Fruit fly (Drosophila melanogaster) whole organism, embryonic: ENCODE data around the gene Tfb5.

ENCODE experiments used
- Abd-B ChIP-seq: fragments of 200-800 bp; sonication (Bioruptor generic); optimal IDR thresholded peaks from 2 replicates; lab custom pipeline; 2018; ENCODE audit warnings: missing biosample characterization, mild to moderate bottlenecking, missing genetic modification characterization, moderate library complexity
- Atf3 ChIP-seq: fragments of 200-800 bp; sonication (Bioruptor generic); optimal IDR thresholded peaks from 3 replicates; lab custom pipeline; 2016; ENCODE audit warnings: missing biosample characterization, missing genetic modification characterization
- CG11504 ChIP-seq: fragments of 200-800 bp; sonication (Bioruptor generic); optimal IDR thresholded peaks from 3 replicates; lab custom pipeline; 2019; ENCODE audit warnings: missing biosample characterization, mild to moderate bottlenecking, missing genetic modification characterization, moderate library complexity
- CG12299 ChIP-seq: fragments of 200-800 bp; sonication (Bioruptor generic); optimal IDR thresholded peaks from 2 replicates; lab custom pipeline; 2018; ENCODE audit warnings: missing biosample characterization, mild to moderate bottlenecking, missing genetic modification characterization
- CG13424 ChIP-seq: fragments of 200-800 bp; sonication (Bioruptor generic); optimal IDR thresholded peaks from 2 replicates; lab custom pipeline; 2019; ENCODE audit warnings: missing biosample characterization, mild to moderate bottlenecking, missing genetic modification characterization, moderate library complexity
- CG14050 ChIP-seq: fragments of 200-800 bp; sonication (Bioruptor generic); IDR thresholded peaks from 3 replicates; pipeline ENCODE4 v1.3.6; 2022; ENCODE audit warnings: missing biosample characterization, missing genetic modification characterization
- CG15011 ChIP-seq: fragments of 200-800 bp; sonication (Bioruptor generic); optimal IDR thresholded peaks from 3 replicates; lab custom pipeline; 2018; ENCODE audit warnings: missing biosample characterization, mild to moderate bottlenecking, missing genetic modification characterization
- CG1647 ChIP-seq: fragments of 200-800 bp; sonication (Bioruptor generic); optimal IDR thresholded peaks from 3 replicates; lab custom pipeline; 2016; ENCODE audit warnings: missing biosample characterization, missing genetic modification characterization
- CG17361 ChIP-seq: fragments of 200-800 bp; sonication (Bioruptor generic); IDR thresholded peaks from 3 replicates; pipeline ENCODE4 v1.3.6; 2022; ENCODE audit warnings: missing biosample characterization, missing genetic modification characterization
- CG1832 ChIP-seq: fragments of 200-800 bp; sonication (Bioruptor generic); optimal IDR thresholded peaks from 2 replicates; lab custom pipeline; 2017; ENCODE audit warnings: missing biosample characterization, mild to moderate bottlenecking, missing genetic modification characterization, inconsistent platforms
- CG2120 ChIP-seq: fragments of 200-800 bp; sonication (Bioruptor generic); optimal IDR thresholded peaks from 3 replicates; lab custom pipeline; 2016; ENCODE audit warnings: missing biosample characterization, missing genetic modification characterization
- CG2199 ChIP-seq: fragments of 200-800 bp; sonication (Bioruptor generic); IDR thresholded peaks from 3 replicates; pipeline ENCODE4 v1.3.6; 2022; ENCODE audit warnings: missing biosample characterization, missing genetic modification characterization
- CG2678 ChIP-seq: fragments of 200-800 bp; sonication (Bioruptor generic); optimal IDR thresholded peaks from 3 replicates; lab custom pipeline; 2019; ENCODE audit warnings: missing biosample characterization, mild to moderate bottlenecking, missing genetic modification characterization, moderate library complexity
- CG31441 ChIP-seq: fragments of 200-800 bp; sonication (Bioruptor generic); IDR thresholded peaks from 2 replicates; pipeline ENCODE4 v1.3.6; 2022; ENCODE audit warnings: missing biosample characterization, missing genetic modification characterization
- CG32532 ChIP-seq: fragments of 200-800 bp; sonication (Bioruptor generic); IDR thresholded peaks from 2 replicates; pipeline ENCODE4 v1.3.6; 2022; ENCODE audit warnings: missing biosample characterization, missing genetic modification characterization
- CG3281 ChIP-seq: fragments of 200-800 bp; sonication (Bioruptor generic); optimal IDR thresholded peaks from 3 replicates; lab custom pipeline; 2017; ENCODE audit warnings: missing biosample characterization, mild to moderate bottlenecking, missing genetic modification characterization
- CG3847 ChIP-seq: fragments of 200-800 bp; sonication (Bioruptor generic); IDR thresholded peaks from 2 replicates; pipeline ENCODE4 v1.3.6; 2022; ENCODE audit warnings: missing biosample characterization, missing genetic modification characterization
- CG43689 ChIP-seq: fragments of 200-800 bp; sonication (Bioruptor generic); IDR thresholded peaks from 2 replicates; pipeline ENCODE4 v1.3.6; 2022; ENCODE audit warnings: missing biosample characterization, missing genetic modification characterization
- CG4707 ChIP-seq: fragments of 200-800 bp; sonication (Bioruptor generic); optimal IDR thresholded peaks from 2 replicates; lab custom pipeline; 2018; ENCODE audit warnings: missing biosample characterization, mild to moderate bottlenecking, missing genetic modification characterization, moderate library complexity
- CG6683 ChIP-seq: fragments of 200-800 bp; sonication (Bioruptor generic); optimal IDR thresholded peaks from 2 replicates; lab custom pipeline; 2017; ENCODE audit warnings: missing biosample characterization, mild to moderate bottlenecking, missing genetic modification characterization, missing genetic modification reagents
- CG6791 ChIP-seq: fragments of 200-800 bp; sonication (Bioruptor generic); IDR thresholded peaks from 3 replicates; pipeline ENCODE4 v1.3.6; 2022; ENCODE audit warnings: missing biosample characterization, missing genetic modification characterization; ENCODE audit not compliant: partially characterized antibody
- CG9932 ChIP-seq: fragments of 200-800 bp; sonication (Bioruptor generic); IDR thresholded peaks from 2 replicates; pipeline ENCODE4 v1.3.6; 2022; ENCODE audit warnings: missing biosample characterization, missing genetic modification characterization
- D19A ChIP-seq: fragments of 200-800 bp; optimal IDR thresholded peaks from 3 replicates; lab custom pipeline; 2019; ENCODE audit warnings: missing biosample characterization, mild to moderate bottlenecking, missing genetic modification characterization, moderate library complexity
- Dek ChIP-seq: fragments of 200-800 bp; sonication (Bioruptor generic); optimal IDR thresholded peaks from 3 replicates; lab custom pipeline; 2019; ENCODE audit warnings: missing biosample characterization, mild to moderate bottlenecking, missing genetic modification characterization, moderate library complexity
- Dll ChIP-seq: fragments of 200-800 bp; sonication (Bioruptor generic); IDR thresholded peaks from 4 replicates; pipeline ENCODE4 v1.3.6; 2022; ENCODE audit warnings: missing biosample characterization, missing genetic modification characterization; ENCODE audit not compliant: partially characterized antibody
- E2f2 ChIP-seq: fragments of 200-800 bp; sonication (Bioruptor generic); IDR thresholded peaks from 2 replicates; pipeline ENCODE4 v1.3.6; 2022; ENCODE audit warnings: missing biosample characterization, missing genetic modification characterization
- Fer1 ChIP-seq: fragments of 200-800 bp; sonication (Bioruptor generic); optimal IDR thresholded peaks from 2 replicates; lab custom pipeline; 2017; ENCODE audit warnings: missing biosample characterization, mild to moderate bottlenecking, missing genetic modification characterization
- Gug ChIP-seq: fragments of 200-800 bp; sonication (Bioruptor generic); IDR thresholded peaks from 4 replicates; pipeline ENCODE4 v1.3.6; 2022; ENCODE audit warnings: missing biosample characterization, missing genetic modification characterization
- Mes4 ChIP-seq: fragments of 200-800 bp; sonication (Bioruptor generic); optimal IDR thresholded peaks from 2 replicates; lab custom pipeline; 2016; ENCODE audit warnings: missing biosample characterization, missing genetic modification characterization
- NK7.1 ChIP-seq: fragments of 200-800 bp; sonication (Bioruptor generic); optimal IDR thresholded peaks from 3 replicates; lab custom pipeline; 2016; ENCODE audit warnings: missing biosample characterization, missing genetic modification characterization
- Optix ChIP-seq: fragments of 200-800 bp; sonication (Bioruptor generic); IDR thresholded peaks from 3 replicates; pipeline ENCODE4 v1.3.6; 2022; ENCODE audit warnings: missing biosample characterization, missing genetic modification characterization
- Pdp1 ChIP-seq, 2 experiments: fragments of 200-800 bp; sonication (Bioruptor generic); optimal IDR thresholded peaks; 3 replicates each; lab custom pipeline; 2016; ENCODE audit warnings: missing biosample characterization in 2 of 2, missing genetic modification characterization in 2 of 2, mild to moderate bottlenecking in 1 of 2, moderate library complexity in 1 of 2
- Rfx ChIP-seq: fragments of 200-800 bp; sonication (Bioruptor generic); IDR thresholded peaks from 2 replicates; pipeline ENCODE4 v1.3.6; 2022; ENCODE audit warnings: missing biosample characterization, missing genetic modification characterization
- Taf1 ChIP-seq: fragments of 200-800 bp; sonication (Bioruptor generic); IDR thresholded peaks from 2 replicates; pipeline ENCODE4 v1.3.6; 2022; ENCODE audit warnings: missing biosample characterization, missing genetic modification characterization
- amos ChIP-seq: fragments of 200-800 bp; sonication (Bioruptor generic); IDR thresholded peaks from 2 replicates; pipeline ENCODE4 v1.3.6; 2022; ENCODE audit warnings: missing biosample characterization, missing genetic modification characterization; ENCODE audit not compliant: partially characterized antibody
- bab2 ChIP-seq: fragments of 200-800 bp; sonication (Bioruptor generic); optimal IDR thresholded peaks from 2 replicates; lab custom pipeline; 2016; ENCODE audit warnings: missing biosample characterization, missing genetic modification characterization
- chif ChIP-seq, 2 experiments: fragments of 200-800 bp; sonication (Bioruptor generic); optimal IDR thresholded peaks; 3 replicates each; lab custom pipeline; 2016; ENCODE audit warnings: missing biosample characterization in 2 of 2, missing genetic modification characterization in 2 of 2
- grau ChIP-seq: fragments of 200-800 bp; optimal IDR thresholded peaks from 3 replicates; lab custom pipeline; 2019; ENCODE audit warnings: missing biosample characterization, mild to moderate bottlenecking, missing genetic modification characterization, moderate library complexity
- hbn ChIP-seq: fragments of 200-800 bp; sonication (Bioruptor generic); IDR thresholded peaks from 2 replicates; pipeline ENCODE4 v1.3.6; 2022; ENCODE audit warnings: missing biosample characterization, missing genetic modification characterization; ENCODE audit not compliant: partially characterized antibody
- lab ChIP-seq: fragments of 200-800 bp; sonication (Bioruptor generic); optimal IDR thresholded peaks from 3 replicates; lab custom pipeline; 2017; ENCODE audit warnings: missing biosample characterization, missing genetic modification characterization, mild to moderate bottlenecking, moderate library complexity, missing genetic modification reagents
- luna ChIP-seq: fragments of 200-800 bp; sonication (Bioruptor generic); optimal IDR thresholded peaks from 2 replicates; lab custom pipeline; 2016; ENCODE audit warnings: missing biosample characterization, missing genetic modification characterization
- nau ChIP-seq: fragments of 200-800 bp; sonication (Bioruptor generic); optimal IDR thresholded peaks from 3 replicates; lab custom pipeline; 2017; ENCODE audit warnings: missing biosample characterization, mild to moderate bottlenecking, missing genetic modification characterization, missing genetic modification reagents
- onecut ChIP-seq: fragments of 200-800 bp; sonication (Bioruptor generic); IDR thresholded peaks from 2 replicates; pipeline ENCODE4 v1.3.6; 2022; ENCODE audit warnings: missing biosample characterization, missing genetic modification characterization
- row ChIP-seq: fragments of 200-800 bp; sonication (Bioruptor generic); IDR thresholded peaks from 3 replicates; pipeline ENCODE4 v1.3.6; 2022; ENCODE audit warnings: missing biosample characterization, missing genetic modification characterization
- schlank ChIP-seq: fragments of 200-800 bp; sonication (Bioruptor generic); optimal IDR thresholded peaks from 2 replicates; lab custom pipeline; 2018; ENCODE audit warnings: missing biosample characterization, mild to moderate bottlenecking, missing genetic modification characterization
- sens ChIP-seq: fragments of 200-800 bp; sonication (Bioruptor generic); peaks from one replicate; lab custom pipeline; 2016; ENCODE audit warnings: missing biosample characterization, missing genetic modification characterization
- slbo ChIP-seq: fragments of 200-800 bp; sonication (Bioruptor generic); IDR thresholded peaks from 2 replicates; pipeline ENCODE4 v1.3.6; 2022; ENCODE audit warnings: missing biosample characterization, missing genetic modification characterization
- vfl ChIP-seq: fragments of 200-800 bp; sonication (Bioruptor generic); optimal IDR thresholded peaks from 2 replicates; lab custom pipeline; 2016; ENCODE audit warnings: missing biosample characterization, missing genetic modification characterization
- vvl ChIP-seq: fragments of 200-800 bp; sonication (Bioruptor generic); IDR thresholded peaks from 2 replicates; pipeline ENCODE4 v1.3.6; 2022; ENCODE audit warnings: missing biosample characterization, missing genetic modification characterization
- yki ChIP-seq: fragments of >200 bp; optimal IDR thresholded peaks from 3 replicates; lab custom pipeline; 2018
- zen ChIP-seq: fragments of 200-800 bp; sonication (Bioruptor generic); optimal IDR thresholded peaks from 3 replicates; lab custom pipeline; 2018; ENCODE audit warnings: missing biosample characterization, mild to moderate bottlenecking, missing genetic modification characterization, moderate library complexity
- zf30C ChIP-seq: fragments of 200-800 bp; sonication (Bioruptor generic); optimal IDR thresholded peaks from 3 replicates; lab custom pipeline; 2018; ENCODE audit warnings: missing biosample characterization, mild to moderate bottlenecking, missing genetic modification characterization

Gene Tfb5

dm6 chr2L:5007256-5007655 lies 3.4 kb downstream of the Tfb5 start:
- TF ChIP-seq onecut (GFP tag; lab: Robert Waterston, UW) (no peak), luna (GFP tag; lab: Kevin White, UChicago) (no peak), Taf1 (GFP tag; lab: Robert Waterston, UW) (no peak), row (GFP tag; lab: Robert Waterston, UW) (no peak), CG14050 (GFP tag; lab: Robert Waterston, UW) (no peak), NK7.1 (GFP tag; lab: Kevin White, UChicago) (no peak), hbn (no peak), Mes4 (GFP tag; lab: Kevin White, UChicago) (no peak), CG2199 (GFP tag; lab: Robert Waterston, UW) (no peak), nau (GFP tag; lab: Kevin White, UChicago) (no peak), Optix (no peak), CG6683 (GFP tag; lab: Kevin White, UChicago) (no peak), bab2 (GFP tag; lab: Kevin White, UChicago) (no peak), grau (tag; lab: Kevin White, UChicago) (peak; percentile 65), Pdp1 (GFP tag; optimal IDR thresholded peaks at IDR 0.05; lab: Kevin White, UChicago) (peak in 1 of 2 experiments; percentile 43), chif (GFP tag; optimal IDR thresholded peaks at IDR 0.05; lab: Kevin White, UChicago) (no peak), E2f2 (GFP tag; lab: Robert Waterston, UW) (no peak), CG4707 (GFP tag; lab: Kevin White, UChicago) (no peak), CG15011 (GFP tag; lab: Kevin White, UChicago) (no peak), D19A (tag; lab: Kevin White, UChicago) (no peak), vvl (GFP tag; lab: Robert Waterston, UW) (no peak), Atf3 (no peak), schlank (tag; lab: Kevin White, UChicago) (no peak), Dek (no peak), yki (lab: Kevin White, UChicago) (no peak), Fer1 (GFP tag; lab: Kevin White, UChicago) (no peak), CG11504 (tag; lab: Kevin White, UChicago) (no peak), CG32532 (no peak), CG2120 (GFP tag; lab: Kevin White, UChicago) (peak; percentile 24), CG3847 (GFP tag; lab: Robert Waterston, UW) (no peak), CG3281 (GFP tag; lab: Kevin White, UChicago) (peak; percentile 20), CG1647 (GFP tag; lab: Kevin White, UChicago) (no peak), Gug (GFP tag; lab: Robert Waterston, UW) (no peak), sens (GFP tag; lab: Kevin White, UChicago) (peak; percentile 17), lab (GFP tag; lab: Kevin White, UChicago) (peak; percentile 21), CG12299 (no peak), CG43689 (GFP tag; lab: Robert Waterston, UW) (no peak), zf30C (GFP tag; lab: Kevin White, UChicago) (no peak), Dll (GFP tag; lab: Robert Waterston, UW) (no peak), Rfx (GFP tag; lab: Robert Waterston, UW) (peak; percentile 8; the same call in 1 of the 2 replicates), CG6791 (no peak), amos (GFP tag; lab: Robert Waterston, UW) (no peak), zen (tag; lab: Kevin White, UChicago) (no peak), CG1832 (GFP tag; lab: Kevin White, UChicago) (no peak), CG9932 (GFP tag; lab: Robert Waterston, UW) (peak; percentile 20; the same call in 1 of the 2 replicates), CG2678 (peak; percentile 29), vfl (GFP tag; lab: Kevin White, UChicago) (no peak), CG31441 (GFP tag; lab: Robert Waterston, UW) (no peak), Abd-B (GFP tag; lab: Kevin White, UChicago) (no peak), slbo (GFP tag; lab: Robert Waterston, UW) (peak; percentile 40; the same call in 1 of the 2 replicates), CG17361 (GFP tag; lab: Robert Waterston, UW) (no peak), CG13424 (tag; lab: Kevin White, UChicago) (no peak)
